Worm (Caenorhabditis elegans): Measurements from ENCODE around the gene Y38H6C.18.

DNA sequence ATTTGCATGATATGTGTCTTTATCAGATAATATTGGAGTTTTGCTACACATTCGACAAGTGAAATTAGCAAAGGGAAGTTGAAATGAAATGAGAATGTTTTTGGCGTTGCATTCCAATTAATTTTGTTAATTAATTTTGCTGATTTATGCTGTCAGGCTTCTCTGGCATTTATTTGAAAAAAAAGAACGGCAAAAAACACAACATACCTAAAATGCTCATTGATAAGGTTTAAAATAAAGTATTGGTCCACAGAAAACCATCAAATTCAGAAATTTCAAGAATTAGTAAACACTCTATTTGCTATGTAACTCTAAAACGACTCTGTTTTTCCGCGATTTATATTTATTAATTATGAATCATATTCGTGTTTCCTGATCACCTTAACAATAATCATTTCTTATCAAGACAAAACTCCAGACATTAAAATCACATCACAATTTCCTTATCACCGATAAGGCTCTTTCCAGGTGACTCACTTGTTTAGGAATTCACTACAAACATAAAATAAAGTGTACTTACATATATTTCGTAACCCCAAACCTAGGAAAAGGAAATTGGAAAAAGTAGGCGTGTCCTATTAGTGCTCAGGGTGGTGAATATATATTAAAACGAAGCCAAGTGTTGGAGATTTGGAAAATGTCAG lies 21.0 kb downstream of the Y38H6C.18 start, which contains the start of the genes srh-166 and Y38H6C.24:
- TF ChIP-seq ZK546.5 (tag; optimal IDR thresholded peaks at IDR 0.05), result no peak
- TF ChIP-seq unc-62 (GFP tag; optimal IDR thresholded peaks at IDR 0.05), result no peak
- no peak for TF ChIP-seq nhr-77 (tag; optimal IDR thresholded peaks at IDR 0.05)
- no peak for TF ChIP-seq unc-39 (tag; optimal IDR thresholded peaks at IDR 0.05)
- TF ChIP-seq mab-5 (tag; optimal IDR thresholded peaks at IDR 0.05), result no peak
